Worm (Caenorhabditis elegans): ENCODE measurements around the gene tra-4.
"Not testable (repeated sequence)": the region's sequence is repeated elsewhere in the genome, so short reads cannot be mapped to it uniquely, and the experiment has no call there.

Gene tra-4

DNA sequence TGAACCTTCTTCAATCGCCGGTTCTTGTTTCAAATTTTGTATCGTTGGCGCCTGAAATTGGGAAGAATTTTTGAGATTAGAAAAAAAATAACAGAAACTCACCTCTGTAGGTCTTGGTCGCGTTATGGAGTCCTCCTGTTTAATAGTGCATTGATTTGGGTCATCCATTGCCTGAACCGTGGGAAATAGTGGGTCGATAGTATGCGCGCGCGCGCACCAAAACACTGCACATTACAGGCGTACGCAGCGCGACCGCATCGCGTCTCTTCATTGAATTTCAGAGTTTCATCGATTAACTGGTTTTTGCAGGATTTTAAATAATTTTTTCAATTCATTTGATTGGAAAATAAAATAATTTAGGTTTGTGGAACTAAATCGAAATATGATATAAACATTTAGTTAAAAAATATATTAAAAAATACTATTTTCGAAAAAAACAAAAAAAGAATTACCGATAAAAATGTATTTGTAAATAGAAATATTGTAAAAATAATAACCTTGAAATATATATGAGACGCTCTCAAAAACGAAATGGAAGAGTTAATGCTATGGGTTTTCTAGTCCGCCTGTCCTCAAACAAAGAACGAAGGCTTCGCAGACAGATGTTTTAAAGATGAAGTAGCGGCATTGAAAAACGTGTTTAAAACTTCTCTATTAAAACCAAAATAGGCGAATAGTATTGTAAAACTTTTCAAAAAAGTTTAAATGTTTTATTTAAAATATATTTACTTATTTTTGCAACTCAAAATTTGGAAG is at the start of gene tra-4:
Gene tra-4 (minus strand): TSS at position 534 of the 756 bp plus-strand sequence.
- no peak for TF ChIP-seq unc-62 (GFP tag; optimal IDR thresholded peaks at IDR 0.05)

DNA sequence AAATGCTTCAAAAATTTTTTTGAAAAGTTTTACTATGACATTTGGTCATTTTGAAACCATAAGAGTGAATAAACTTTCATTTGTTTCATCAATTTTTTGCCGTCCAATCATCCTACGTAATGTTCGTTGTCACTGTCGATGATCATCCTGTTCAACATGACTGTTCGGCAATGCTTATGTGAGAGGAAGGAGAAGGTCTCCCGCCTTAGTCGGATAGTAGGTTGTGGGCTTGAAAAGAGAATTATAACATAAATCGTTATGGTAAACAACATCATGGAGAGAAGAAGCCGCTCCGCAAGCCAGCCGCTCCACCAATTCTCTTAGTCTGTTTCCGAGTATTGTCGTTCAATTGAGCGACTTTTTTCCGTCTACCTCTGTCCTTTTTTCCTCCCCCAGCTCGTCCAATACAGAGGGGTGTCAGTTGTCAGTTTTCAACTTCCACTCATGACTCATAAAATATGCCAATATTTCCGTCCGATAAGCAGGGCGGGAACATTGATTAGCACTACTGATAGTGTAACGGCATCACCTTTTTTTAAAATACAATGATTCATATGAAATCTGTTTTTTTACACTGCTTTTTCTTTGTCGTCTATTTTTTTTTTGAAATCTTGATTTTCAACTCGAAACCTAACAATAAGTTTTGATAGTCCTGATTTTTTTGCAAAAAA is 48.8 kb upstream of the tra-4 start:
- no peak for TF ChIP-seq unc-62 (GFP tag; optimal IDR thresholded peaks at IDR 0.05)

DNA sequence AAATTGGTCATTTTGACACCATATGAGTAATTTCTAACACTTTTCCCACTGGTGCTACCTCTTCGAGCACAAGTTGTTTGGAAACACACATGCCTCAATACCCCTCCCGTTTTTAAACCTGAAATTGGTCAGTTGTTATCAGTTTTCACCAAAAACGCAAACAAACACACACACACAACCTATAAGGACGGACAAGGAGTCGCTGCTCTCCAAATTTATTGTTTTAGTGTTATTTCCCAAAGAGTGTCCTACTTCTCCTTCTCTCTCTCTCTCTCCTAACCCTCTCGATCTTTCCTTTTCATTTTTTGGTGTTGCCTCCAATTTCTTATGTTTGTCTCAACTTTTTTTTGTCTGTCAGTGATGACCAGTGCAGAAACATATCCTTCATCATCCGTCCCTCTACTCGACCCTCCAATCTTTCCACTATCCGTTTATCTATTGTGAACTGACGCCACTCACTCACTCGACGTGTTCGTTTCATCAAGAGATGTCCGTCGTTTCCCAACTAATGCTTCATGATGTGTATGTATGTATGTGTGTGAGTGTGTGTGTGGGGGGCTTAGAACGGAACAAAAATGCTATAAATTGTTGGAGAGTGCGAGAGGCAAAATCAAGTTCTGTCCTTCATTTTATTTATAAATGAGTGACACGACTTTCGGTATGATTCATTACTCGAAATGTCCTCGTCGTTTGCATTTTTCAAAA is 46.5 kb upstream of the tra-4 start:
- TF ChIP-seq unc-62 (GFP tag; optimal IDR thresholded peaks at IDR 0.05): no peak

DNA sequence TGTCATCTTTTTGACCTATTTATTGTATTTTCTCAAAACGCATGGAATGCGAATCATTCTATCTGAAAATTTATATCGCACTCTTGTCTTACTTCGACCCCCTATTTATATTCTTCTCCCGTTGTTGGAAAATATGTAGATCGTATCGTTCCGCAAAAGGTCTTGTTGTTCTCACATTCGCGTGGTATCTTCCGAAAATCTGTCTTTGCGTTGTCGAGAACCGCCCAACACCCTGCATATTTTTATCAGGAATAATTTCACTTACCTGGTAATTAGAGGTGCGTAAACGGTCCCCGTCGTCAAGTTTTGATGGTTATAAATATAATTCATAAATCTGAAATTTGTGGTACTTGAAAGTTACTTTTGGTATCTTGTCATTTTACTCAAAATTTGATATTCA is 45.5 kb upstream of the tra-4 start:
- no peak for TF ChIP-seq unc-62 (GFP tag; optimal IDR thresholded peaks at IDR 0.05)

DNA sequence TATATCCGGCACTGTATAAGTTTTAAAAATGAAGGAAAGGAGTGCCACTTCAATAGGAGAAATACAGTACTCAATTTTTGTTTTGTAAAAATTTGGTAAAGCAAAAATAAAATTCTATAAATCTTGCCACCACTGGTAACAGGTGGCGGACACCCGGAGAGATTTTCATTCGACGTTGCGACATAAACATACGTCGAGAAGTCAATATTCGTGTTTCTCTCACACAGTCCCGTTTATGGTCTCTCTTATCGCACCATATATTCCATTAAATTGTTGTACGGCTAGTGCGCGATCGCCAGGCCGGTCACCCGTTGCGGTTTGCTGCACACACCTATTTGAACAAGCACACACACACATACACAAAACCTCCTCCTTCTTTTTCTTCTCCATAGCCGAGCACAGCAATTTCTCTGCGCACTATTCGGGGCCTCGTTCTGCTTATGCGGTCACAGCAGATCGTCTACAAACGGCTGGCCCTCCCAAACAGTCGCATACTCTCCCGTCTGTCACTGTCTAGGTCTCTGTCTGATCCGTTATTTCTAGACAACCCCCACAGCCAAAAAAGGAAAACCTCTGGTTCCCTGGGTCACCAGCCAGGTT is 43.6 kb upstream of the tra-4 start:
- no peak for TF ChIP-seq unc-62 (GFP tag; optimal IDR thresholded peaks at IDR 0.05)

DNA sequence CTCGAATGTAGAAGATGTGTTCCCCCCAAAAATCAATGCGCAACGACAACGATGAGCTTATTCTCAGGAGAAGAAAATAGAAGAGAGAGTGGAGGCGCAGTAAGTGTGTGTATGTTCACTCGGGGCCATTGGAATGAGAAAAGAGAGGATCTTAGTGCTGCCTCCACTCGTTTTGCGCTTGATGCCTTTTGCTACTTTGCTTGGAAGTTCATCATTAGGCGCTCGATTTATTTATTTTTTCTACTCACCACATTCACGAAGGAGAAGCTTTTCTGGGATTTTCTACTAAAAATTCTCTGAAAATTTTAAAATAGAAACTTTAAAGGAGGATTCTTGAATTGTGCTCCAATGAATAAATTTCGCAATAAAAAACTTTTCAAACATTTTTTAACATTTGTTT is 40.9 kb upstream of the tra-4 start, which contains the start of gene F52B10.3:
Gene F52B10.3 (minus strand): TSS at position 101 of the 400 bp plus-strand sequence.
- no peak for TF ChIP-seq unc-62 (GFP tag; optimal IDR thresholded peaks at IDR 0.05)

DNA sequence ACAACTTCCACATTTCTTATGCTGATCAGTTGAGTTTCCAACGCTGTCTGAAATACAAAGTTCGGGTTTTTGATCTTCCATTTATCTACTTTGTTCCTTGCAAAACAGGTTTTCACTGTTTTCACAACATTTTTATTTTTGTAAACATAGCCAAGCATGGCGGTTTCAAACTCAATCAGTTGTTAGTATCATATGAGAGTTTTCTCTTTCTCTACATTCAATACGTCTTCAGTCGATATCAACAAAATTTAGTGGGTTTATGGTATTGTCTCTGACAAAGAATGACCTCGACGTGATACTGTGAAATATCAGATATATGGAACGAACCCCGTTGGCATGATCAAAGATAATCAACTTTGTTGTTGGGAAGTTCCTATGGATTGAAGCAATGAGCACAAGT is 38.2 kb upstream of the tra-4 start:
- TF ChIP-seq unc-62 (GFP tag; optimal IDR thresholded peaks at IDR 0.05): no peak

DNA sequence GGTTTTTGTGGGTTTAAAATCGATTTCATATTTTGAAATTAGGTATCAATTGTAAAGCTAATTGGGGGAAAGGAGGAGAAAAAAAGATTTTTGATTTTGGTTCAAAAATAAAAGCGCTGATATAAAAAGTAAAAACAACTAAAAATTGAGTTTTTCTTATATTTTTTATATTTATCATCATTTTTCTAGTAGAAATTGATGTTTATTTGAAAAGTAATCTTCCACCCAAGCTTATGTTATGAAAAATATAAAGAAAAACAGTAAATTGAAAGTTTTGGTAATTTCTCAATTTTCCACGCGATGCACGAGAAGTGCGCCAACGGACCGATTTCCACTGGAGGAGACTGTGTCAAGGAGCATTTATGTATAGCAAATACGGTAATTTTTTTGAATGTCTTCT is 36.9 kb upstream of the tra-4 start, which contains the start of gene B0410.1:
Gene B0410.1 (plus strand): TSS at position 301 of the 400 bp plus-strand sequence.
- TF ChIP-seq unc-62 (GFP tag; optimal IDR thresholded peaks at IDR 0.05): not testable (repeated sequence)

DNA sequence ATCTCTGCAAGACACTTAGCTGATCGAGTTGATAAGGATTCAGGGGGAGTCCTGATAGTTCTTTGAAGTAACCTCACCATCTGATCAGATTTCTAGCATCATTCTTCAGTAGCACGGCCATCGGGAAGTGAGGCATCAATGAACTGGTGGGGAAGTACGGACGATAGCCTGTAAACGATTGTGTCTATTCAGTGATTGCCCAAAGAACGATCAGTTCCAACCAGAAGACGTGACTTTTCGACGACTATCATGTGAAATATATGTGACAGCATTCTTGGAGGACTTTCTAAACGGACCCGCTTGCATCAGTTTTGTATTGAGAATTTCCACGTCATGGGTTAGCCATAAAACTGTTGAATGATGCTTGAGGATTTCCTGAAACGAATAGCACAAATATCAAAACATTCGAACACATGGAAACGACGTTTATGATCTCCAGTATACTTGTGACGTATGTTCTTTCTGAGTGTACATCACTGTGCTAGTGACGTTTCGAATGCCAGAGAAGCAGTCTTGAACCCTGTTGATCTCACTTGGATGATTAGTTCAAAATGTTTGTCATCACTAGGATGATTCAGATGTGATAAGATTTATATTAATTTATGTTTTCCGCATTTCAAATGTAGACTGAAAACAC is 35.7 kb upstream of the tra-4 start:
- no peak for TF ChIP-seq unc-62 (GFP tag; optimal IDR thresholded peaks at IDR 0.05)

DNA sequence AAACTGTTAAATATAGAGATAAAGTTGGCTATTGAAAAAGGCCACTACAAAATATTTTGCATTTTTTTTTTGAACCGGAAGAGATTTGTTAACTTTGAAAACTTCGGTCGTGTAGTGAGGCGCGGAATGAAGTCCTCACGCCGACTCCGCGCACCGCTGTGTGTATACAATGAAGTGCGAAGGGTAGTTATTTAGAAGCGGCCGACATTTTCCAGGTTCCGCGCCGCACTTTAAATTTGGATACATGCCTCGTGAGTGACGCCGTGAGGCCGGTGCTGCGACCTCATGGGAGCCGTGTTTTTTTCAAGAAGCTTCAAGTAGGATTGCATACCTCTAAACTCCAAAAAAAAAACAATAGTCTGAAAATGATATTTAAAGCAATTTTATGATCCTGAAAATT is 34.5 kb upstream of the tra-4 start:
- TF ChIP-seq unc-62 (GFP tag; optimal IDR thresholded peaks at IDR 0.05): no peak

DNA sequence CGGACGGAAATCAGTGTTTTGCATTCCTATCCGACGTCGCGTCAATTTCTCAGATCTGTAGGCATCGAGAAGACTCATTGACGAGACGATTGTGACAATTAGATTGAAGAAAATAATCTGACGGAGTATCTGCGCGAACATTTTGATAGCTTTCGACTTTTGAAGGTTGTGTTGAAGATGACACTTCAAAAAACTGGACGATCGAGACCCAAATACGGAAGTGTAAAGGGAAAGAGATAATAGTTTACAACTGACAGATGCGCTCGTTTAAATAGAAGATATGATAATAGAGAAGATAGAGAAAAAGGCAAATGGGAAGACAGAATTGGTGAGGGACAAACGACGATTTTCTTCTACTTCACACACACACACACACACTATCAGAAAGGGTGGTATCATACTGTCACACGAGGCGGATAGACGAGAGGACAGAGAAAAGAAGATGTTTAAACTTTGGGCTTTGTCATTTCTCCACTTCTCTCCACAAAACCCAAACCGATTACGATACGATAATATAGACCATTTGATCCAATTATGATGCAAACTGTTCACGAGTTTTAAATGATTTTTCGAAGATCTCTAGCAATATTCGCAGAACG is 33.8 kb upstream of the tra-4 start, which contains the start of gene B0410.3:
Gene B0410.3 (minus strand): TSS at position 351 of the 599 bp plus-strand sequence.
- TF ChIP-seq unc-62 (GFP tag; optimal IDR thresholded peaks at IDR 0.05): no peak

DNA sequence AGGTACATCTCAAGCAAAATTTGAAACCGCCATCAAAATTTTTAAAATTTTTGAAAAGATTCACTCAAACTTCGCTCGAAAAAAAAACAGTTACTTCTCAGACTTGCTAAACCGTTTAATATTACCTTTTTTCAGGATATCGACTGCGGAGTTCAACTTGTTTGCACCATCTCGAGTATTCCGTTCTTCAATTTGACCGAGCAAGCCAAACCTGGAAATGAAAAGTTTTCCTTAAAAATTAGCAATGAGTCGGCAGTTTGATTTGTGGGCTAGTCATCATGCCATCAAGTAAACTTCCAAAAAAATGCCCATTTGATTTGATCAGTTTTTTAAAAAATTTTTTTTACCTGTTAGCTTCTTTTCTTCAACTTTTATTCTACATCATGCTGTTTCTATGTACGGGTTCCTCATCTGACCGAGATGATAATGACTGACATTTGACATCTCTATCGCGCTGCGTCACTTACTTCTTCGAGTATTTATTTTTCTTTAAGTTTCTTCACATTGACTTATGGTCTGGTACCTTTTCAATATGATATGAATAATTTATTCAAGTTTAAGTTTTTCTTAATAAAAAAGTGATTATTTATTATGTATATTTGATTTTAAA is 32.7 kb upstream of the tra-4 start:
- no peak for TF ChIP-seq unc-62 (GFP tag; optimal IDR thresholded peaks at IDR 0.05)

DNA sequence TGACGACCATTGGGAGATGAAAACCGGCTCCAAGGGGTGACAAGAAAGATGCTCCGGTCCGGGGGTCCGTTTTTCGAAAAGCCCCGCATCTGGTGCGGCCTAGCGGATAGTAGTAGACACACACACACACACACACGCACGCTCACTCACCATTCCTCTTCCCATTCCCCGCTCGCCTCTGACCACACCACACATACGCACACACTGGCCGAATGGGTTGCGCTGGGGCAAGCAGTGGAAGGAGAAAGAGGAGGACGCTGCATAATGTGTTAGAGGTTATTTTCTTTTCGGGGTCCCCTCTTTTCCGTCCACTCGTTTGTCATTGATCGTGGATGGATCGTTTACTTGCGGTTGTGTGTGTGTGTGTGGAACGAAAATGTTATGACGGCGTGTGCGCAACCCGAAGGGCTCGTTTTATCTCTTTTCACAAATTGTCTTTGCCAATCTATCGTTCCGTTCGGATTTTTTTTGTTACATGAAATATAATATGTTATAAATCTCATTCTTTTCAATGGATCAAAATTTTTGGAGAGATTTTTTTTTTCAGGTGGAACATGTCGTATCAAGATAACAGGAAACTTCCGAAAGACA is 28.0 kb upstream of the tra-4 start, which contains the start of gene vang-1:
Gene vang-1 (plus strand): TSS at position 541 of the 591 bp plus-strand sequence.
- no peak for TF ChIP-seq unc-62 (GFP tag; optimal IDR thresholded peaks at IDR 0.05)

Data from whole organism, dauer.